Fruit fly (Drosophila melanogaster): ENCODE data around the gene CG12155.

Gene CG12155

DNA sequence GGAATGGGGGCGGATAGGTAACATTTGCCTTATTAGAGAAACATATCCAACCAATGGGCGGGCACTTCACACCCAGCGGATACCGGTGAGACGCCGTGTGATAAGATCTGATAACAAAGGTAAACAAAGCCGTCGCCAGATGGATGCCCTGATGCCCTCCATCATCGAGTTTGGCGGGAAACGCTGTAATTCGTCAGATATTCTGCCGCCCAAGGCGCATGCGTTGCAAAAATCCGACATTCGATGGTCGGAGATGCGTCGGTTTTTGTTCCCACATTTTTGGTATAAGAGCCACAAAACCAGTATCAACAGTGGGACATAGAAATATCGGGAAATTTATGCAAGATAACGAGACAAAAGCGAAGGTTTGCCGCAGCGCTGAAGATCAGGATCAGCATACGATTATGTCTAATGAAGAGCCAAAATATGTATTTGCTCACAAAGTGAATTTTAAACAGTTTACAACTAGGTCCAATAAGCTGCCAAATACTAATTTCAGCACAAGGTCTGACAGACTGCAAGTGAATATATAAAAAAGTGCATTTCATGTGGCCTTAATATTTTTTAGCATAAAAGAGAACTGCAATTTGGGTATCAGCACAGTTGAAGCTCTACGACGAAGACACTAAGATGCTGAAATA is 39.7 kb downstream of the CG12155 start, which contains the start of gene CG34338:
Gene CG34338 (plus strand): TSS at position 591 of the 641 bp plus-strand sequence.
- TF ChIP-seq CG8478 (optimal IDR thresholded peaks at IDR 0.05) (no peak), CTCF (optimal IDR thresholded peaks at IDR 0.05) (no peak)

DNA sequence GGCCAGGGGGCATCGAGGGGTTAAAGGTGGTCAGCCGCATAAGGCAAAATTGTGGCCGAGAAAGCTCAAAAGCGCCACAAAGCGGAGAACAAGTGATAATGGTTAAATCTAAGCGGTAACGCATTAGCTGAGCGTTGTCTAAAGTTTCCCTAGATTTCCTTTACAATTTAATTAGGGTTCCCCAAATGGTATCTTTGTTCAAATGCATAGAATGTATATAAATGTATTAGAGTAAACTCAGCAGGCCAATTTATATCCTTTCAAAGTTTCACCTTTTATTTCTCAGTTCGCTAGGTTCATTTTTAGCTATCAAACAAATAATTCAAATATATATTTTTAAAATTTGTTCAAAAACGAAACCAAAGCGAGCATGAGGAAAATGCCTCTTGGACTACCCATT is 49.4 kb downstream of the CG12155 start, which contains the start of gene CG32718:
Gene CG32718 (plus strand): TSS at position 301 of the 400 bp plus-strand sequence.
- TF ChIP-seq CG8478 (optimal IDR thresholded peaks at IDR 0.05) (no peak), CTCF (optimal IDR thresholded peaks at IDR 0.05) (no peak)

Data from S2 (cell line).